Fruit fly (Drosophila melanogaster) whole organism, embryonic: ENCODE results near the gene halo.

Experiments
- Aef1 ChIP-seq: fragments of 200-800 bp; sonication (Bioruptor generic); IDR thresholded peaks from 3 replicates; pipeline ENCODE4 v1.3.6; 2022; ENCODE audit warnings: missing biosample characterization, missing genetic modification characterization
- CG10979 ChIP-seq: fragments of 200-800 bp; sonication (Bioruptor generic); optimal IDR thresholded peaks from 2 replicates; lab custom pipeline; 2018; ENCODE audit warnings: missing biosample characterization, mild to moderate bottlenecking, missing genetic modification characterization, moderate library complexity
- CG42726 ChIP-seq: fragments of 200-800 bp; sonication (Bioruptor generic); IDR thresholded peaks from 2 replicates; pipeline ENCODE4 v1.3.6; 2022; ENCODE audit warnings: missing biosample characterization, missing genetic modification characterization; ENCODE audit not compliant: partially characterized antibody
- CG4328 ChIP-seq: fragments of 200-800 bp; sonication (Bioruptor generic); optimal IDR thresholded peaks from 3 replicates; lab custom pipeline; 2017; ENCODE audit warnings: missing biosample characterization, missing genetic modification reagents, missing genetic modification characterization
- CG5245 ChIP-seq: fragments of 200-800 bp; sonication (Bioruptor generic); optimal IDR thresholded peaks from 3 replicates; lab custom pipeline; 2016; ENCODE audit warnings: missing biosample characterization, missing genetic modification characterization
- Drgx ChIP-seq: fragments of 200-800 bp; sonication (Bioruptor generic); IDR thresholded peaks from 2 replicates; pipeline ENCODE4 v1.3.6; 2022; ENCODE audit warnings: missing biosample characterization, missing genetic modification characterization
- Spps ChIP-seq: fragments of 200-800 bp; sonication (Bioruptor generic); optimal IDR thresholded peaks from 2 replicates; lab custom pipeline; 2018; ENCODE audit warnings: missing biosample characterization, mild to moderate bottlenecking, missing genetic modification characterization
- br ChIP-seq: fragments of >200 bp; optimal IDR thresholded peaks from 2 replicates; lab custom pipeline; 2017
- run ChIP-seq: fragments of 200-800 bp; sonication (Bioruptor generic); optimal IDR thresholded peaks from 3 replicates; lab custom pipeline; 2018; ENCODE audit warnings: missing biosample characterization, mild to moderate bottlenecking, missing genetic modification characterization

dm6 chr2L:1491791-1492345 lies 26.1 kb downstream of the halo start, which contains the start of gene CG31928:
- TF ChIP-seq Aef1 (no peak), br (no peak), Spps (tag; lab: Kevin White, UChicago) (no peak), CG5245 (GFP tag; lab: Kevin White, UChicago) (no peak), CG42726 (peak; percentile 78), CG4328 (GFP tag; lab: Kevin White, UChicago) (no peak), Drgx (GFP tag; lab: Robert Waterston, UW) (no peak), CG10979 (tag; lab: Kevin White, UChicago) (no peak), run (tag; lab: Kevin White, UChicago) (no peak)
